Fruit fly (Drosophila melanogaster): ENCODE measurements around the gene Vago.

Gene Vago

DNA sequence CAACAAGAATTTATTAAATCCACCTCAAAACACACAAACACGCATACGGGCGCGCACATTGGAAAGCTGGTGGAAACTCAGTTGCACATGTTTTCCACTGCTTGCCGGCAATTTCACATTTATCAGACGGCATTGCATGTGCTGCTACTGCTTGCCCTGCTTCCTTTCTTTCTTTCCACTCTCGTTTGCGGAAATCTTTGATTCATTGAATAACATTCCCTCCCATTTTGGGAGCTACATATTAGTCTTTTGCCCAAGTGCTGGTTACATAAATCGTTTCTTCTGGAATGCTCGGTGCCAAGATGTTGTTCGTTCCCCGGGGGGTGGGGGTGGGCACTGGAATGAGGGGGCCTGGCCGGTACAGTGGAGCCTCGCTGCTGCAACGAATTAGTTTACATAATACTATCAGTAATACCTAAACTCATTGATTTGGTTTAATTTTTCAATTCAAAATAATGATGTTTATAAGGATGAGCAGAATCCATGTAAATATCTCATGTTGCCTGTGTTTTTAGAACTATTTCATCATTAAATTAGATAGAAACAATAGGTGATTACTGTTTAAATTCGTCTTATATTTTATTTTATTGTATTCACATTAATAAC, 19.9 kb downstream of the Vago start:
- TF ChIP-seq noc (tag; optimal IDR thresholded peaks at IDR 0.05): no peak

dm6 chrX:11109670-11110069, 20.6 kb downstream of the Vago start:
- no peak for TF ChIP-seq noc (tag; optimal IDR thresholded peaks at IDR 0.05)

DNA sequence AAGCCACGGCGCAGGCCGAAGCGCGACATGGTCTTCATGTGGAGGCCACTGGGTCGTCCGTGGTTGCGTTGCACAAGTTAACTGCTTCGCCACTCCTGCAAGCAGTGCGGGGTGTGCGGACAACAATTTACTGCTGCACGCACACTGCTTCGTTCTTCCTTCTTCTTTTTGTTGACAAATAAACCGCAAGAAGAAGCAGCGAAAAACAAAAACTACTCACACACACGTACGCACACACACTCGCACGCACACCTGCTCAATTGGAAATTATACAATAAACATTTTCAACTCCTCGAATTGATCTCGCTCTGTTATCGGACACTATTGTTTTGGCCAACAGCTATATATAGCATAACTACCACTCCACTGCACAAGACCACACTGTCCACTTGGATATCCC, 34.5 kb downstream of the Vago start:
- no peak for TF ChIP-seq noc (tag; optimal IDR thresholded peaks at IDR 0.05)

DNA sequence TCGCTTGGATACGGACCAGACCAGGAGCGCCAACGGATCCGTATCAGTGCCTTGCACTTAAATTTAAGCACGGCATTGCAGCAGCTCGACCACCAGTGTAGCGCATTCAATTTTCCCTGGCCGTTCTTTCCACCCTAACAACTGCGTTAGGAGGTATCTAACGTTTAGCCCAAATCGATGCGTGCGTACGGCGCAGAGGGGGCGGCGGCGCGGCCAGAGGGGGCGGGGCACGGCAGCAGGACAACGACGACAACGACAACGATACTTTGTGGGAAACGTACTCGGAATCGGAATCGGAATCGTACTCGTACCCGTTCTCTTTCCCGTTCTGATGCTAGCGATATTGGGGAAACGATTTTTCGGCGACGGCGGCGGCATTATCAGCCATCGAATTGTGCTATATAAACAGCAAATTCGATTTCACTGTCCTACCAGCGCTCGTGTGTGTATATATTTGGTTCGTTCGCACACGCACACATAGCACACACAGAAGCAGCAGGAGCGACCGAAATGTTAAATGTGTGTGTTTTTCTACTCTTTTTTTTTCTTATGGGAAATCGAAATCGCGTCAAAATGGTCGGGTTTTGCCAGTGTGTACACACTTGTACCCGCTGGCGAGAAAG, 35.1 kb downstream of the Vago start, which contains the start of gene CG11122:
Gene CG11122, minus strand, starts transcription at position 601 of the 623 bp plus-strand sequence.
- no peak for TF ChIP-seq noc (tag; optimal IDR thresholded peaks at IDR 0.05)

DNA sequence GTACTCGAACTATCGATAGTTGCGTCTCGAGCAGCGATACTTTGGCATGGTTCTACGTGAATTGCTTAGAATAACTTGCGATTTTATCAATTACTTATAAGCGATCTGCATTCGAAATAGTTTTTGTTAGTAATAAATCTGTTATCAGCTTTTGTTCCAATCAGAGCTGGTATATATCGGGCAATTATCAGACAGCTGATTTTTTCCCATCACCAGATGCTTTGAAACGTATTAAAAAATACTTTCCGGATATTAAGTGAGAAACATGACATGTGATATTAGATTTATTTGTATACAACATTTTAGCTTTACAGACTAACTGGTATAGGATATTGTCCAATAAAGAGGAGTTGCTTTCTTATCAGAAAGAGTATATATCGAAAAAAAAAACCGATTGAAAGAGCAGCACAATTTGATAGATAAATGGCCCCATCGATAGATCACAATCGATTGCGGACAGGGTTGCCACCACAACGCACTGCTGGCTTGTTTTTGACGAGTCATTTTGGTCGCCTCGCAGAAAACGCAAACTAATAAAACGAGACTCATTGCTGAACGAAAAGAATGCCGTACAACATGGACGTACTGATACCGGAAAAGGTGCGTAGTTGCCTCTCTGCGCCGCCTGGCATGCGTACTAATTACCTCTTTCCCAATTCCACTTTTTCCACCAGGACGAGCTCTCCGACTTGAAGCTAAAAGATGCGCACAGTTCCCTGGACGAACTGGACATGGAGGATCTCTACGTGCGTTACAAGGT, 35.8 kb downstream of the Vago start, which contains the start of gene Rpt3:
Gene Rpt3, plus strand, starts transcription at position 353 of the 760 bp plus-strand sequence.
- no peak for TF ChIP-seq noc (tag; optimal IDR thresholded peaks at IDR 0.05)

- TF ChIP-seq noc (tag; optimal IDR thresholded peaks at IDR 0.05): no peak
Observed at dm6 chrX:11128828-11129227, 39.7 kb downstream of the Vago start, which contains the start of gene SrpRalpha. Gene SrpRalpha (minus strand): TSS chrX:11129087.

DNA sequence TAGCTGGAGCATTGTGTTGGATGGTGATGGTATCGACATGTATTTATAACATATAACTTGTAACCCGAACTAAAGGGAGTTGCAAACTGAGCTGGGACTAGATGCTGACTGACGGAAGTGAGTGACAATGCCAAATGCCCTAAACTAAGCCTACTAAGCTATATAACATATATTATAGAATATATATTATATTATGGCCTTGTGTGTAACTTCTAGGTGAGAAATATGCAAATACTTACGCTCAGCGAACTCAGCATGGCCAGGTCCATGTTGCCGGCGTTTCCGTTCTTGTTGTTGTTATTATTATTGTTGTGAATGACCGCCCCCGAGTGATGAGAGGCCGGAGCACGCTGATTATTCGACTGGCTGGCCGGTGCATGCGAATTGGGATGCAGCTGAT, 43.2 kb downstream of the Vago start, which contains the start of gene CG44385:
Gene CG44385, minus strand, starts transcription at position 101 of the 400 bp plus-strand sequence.
- no peak for TF ChIP-seq noc (tag; optimal IDR thresholded peaks at IDR 0.05)

dm6 chrX:11135840-11136586, 46.9 kb downstream of the Vago start:
- peak; percentile 3 for TF ChIP-seq noc (tag; optimal IDR thresholded peaks at IDR 0.05)

dm6 chrX:11136587-11137512, 47.8 kb downstream of the Vago start, which contains the start of gene Klp10A:
Gene Klp10A (minus strand): TSS chrX:11137118.
- TF ChIP-seq noc (tag; optimal IDR thresholded peaks at IDR 0.05): no peak

dm6 chrX:11137566-11138186, 48.6 kb downstream of the Vago start, which contains the start of gene CDK2AP1:
Gene CDK2AP1 (plus strand): TSS chrX:11137859.
- no peak for TF ChIP-seq noc (tag; optimal IDR thresholded peaks at IDR 0.05)
